Fruit fly (Drosophila melanogaster): Measurements from ENCODE around the gene Zcchc7.

Zcchc7 gene

dm6 chr3L:16803708-16804350, 41.4 kb upstream of the Zcchc7 start (continued):
- TF ChIP-seq Poxn (GFP tag; IDR thresholded peaks at IDR 0.05) (no peak), sqz (GFP tag; optimal IDR thresholded peaks at IDR 0.05) (peak; percentile 60), tap (tag; optimal IDR thresholded peaks at IDR 0.05) (peak; percentile 58), tna (GFP tag; IDR thresholded peaks at IDR 0.05; ENCODE audit: partially characterized antibody) (no peak), nau (GFP tag; optimal IDR thresholded peaks at IDR 0.05) (peak; percentile 44), sisA (GFP tag; IDR thresholded peaks at IDR 0.05) (no peak), B-H2 (GFP tag; optimal IDR thresholded peaks at IDR 0.05) (peak; percentile 9), CG3847 (GFP tag; IDR thresholded peaks at IDR 0.05) (peak; percentile 30; the same call in 1 of the 2 replicates), Pdp1 (GFP tag; optimal IDR thresholded peaks at IDR 0.05) (peak in 1 of 2 experiments; percentile 54), CG4424 (GFP tag; optimal IDR thresholded peaks at IDR 0.05) (no peak), chinmo (GFP tag; IDR thresholded peaks at IDR 0.05; ENCODE audit: partially characterized antibody) (0 out of 4 replicates have a peak, but pooled peaks have one; percentile 50), gro (GFP tag; optimal IDR thresholded peaks at IDR 0.05) (peak; percentile 55), fd102C (GFP tag; optimal IDR thresholded peaks at IDR 0.05) (no peak), NK7.1 (GFP tag; optimal IDR thresholded peaks at IDR 0.05) (no peak), Xrp1 (GFP tag; IDR thresholded peaks at IDR 0.05) (peak; percentile 30; the same call in 1 of the 2 replicates), Mrtf (GFP tag; IDR thresholded peaks at IDR 0.05) (no peak), Fer3 (tag; optimal IDR thresholded peaks at IDR 0.05) (peak; percentile 27), CG3065 (GFP tag; optimal IDR thresholded peaks at IDR 0.05) (no peak), CG10543 (GFP tag; optimal IDR thresholded peaks at IDR 0.05) (no peak), CG4360 (GFP tag; IDR thresholded peaks at IDR 0.05) (0 out of 2 replicates have a peak, but pooled peaks have one; percentile 10), CG16863 (GFP tag; optimal IDR thresholded peaks at IDR 0.05) (no peak), CG8089 (GFP tag; optimal IDR thresholded peaks at IDR 0.05) (no peak), CHES-1-like (GFP tag; optimal IDR thresholded peaks at IDR 0.05) (no peak), PHDP (tag; optimal IDR thresholded peaks at IDR 0.05) (peak; percentile 46), CG1603 (tag; optimal IDR thresholded peaks at IDR 0.05) (peak; percentile 40), CG3407 (GFP tag; optimal IDR thresholded peaks at IDR 0.05) (no peak), scrt (GFP tag; optimal IDR thresholded peaks at IDR 0.05) (peak; percentile 5), CG8281 (tag; optimal IDR thresholded peaks at IDR 0.05) (peak; percentile 23), CG4328 (GFP tag; optimal IDR thresholded peaks at IDR 0.05) (peak; percentile 34), tll (GFP tag; optimal IDR thresholded peaks at IDR 0.05) (no peak), CG31441 (GFP tag; IDR thresholded peaks at IDR 0.05) (peak; percentile 54), MTF-1 (GFP tag; optimal IDR thresholded peaks at IDR 0.05; ENCODE audit: borderline replicate concordance) (peak; percentile 68), nerfin-1 (tag; optimal IDR thresholded peaks at IDR 0.05) (peak; percentile 29), CG6813 (GFP tag; optimal IDR thresholded peaks at IDR 0.05) (peak; percentile 45), CG6175 (GFP tag; IDR thresholded peaks at IDR 0.05) (peak; percentile 44; the same call in 1 of the 3 replicates), CG14965 (GFP tag; optimal IDR thresholded peaks at IDR 0.05; ENCODE audit: borderline replicate concordance) (no peak), Med (GFP tag) (peak; percentile 93), fu2 (GFP tag; optimal IDR thresholded peaks at IDR 0.05) (no peak), Stat92E (GFP tag; optimal IDR thresholded peaks at IDR 0.05) (no peak), CG2116 (GFP tag; optimal IDR thresholded peaks at IDR 0.05) (no peak), CG8388 (GFP tag; optimal IDR thresholded peaks at IDR 0.05) (peak; percentile 32), Tbp (GFP tag; optimal IDR thresholded peaks at IDR 0.05) (no peak), HmgZ (tag; optimal IDR thresholded peaks at IDR 0.05) (peak; percentile 36), crc (GFP tag; optimal IDR thresholded peaks at IDR 0.05) (no peak), ato (GFP tag; IDR thresholded peaks at IDR 0.05; ENCODE audit: partially characterized antibody) (no peak), CG15269 (tag; optimal IDR thresholded peaks at IDR 0.05) (peak; percentile 40), zfh2 (GFP tag; optimal IDR thresholded peaks at IDR 0.05) (no peak), salm (tag; optimal IDR thresholded peaks at IDR 0.05) (peak; percentile 32)

All from whole organism, embryonic.